Fruit fly (Drosophila melanogaster) whole organism, embryonic: ENCODE data around the gene PCID2.

Experiments used
- C15 ChIP-seq: fragments of 200-800 bp; sonication (Bioruptor generic); IDR thresholded peaks from 3 replicates; pipeline ENCODE4 v1.3.6; 2022; ENCODE audit warnings: missing biosample characterization, missing genetic modification characterization
- CG12155 ChIP-seq: fragments of 200-800 bp; sonication (Bioruptor generic); optimal IDR thresholded peaks from 3 replicates; lab custom pipeline; 2016; ENCODE audit warnings: missing biosample characterization, missing genetic modification characterization
- CG14050 ChIP-seq: fragments of 200-800 bp; sonication (Bioruptor generic); IDR thresholded peaks from 3 replicates; pipeline ENCODE4 v1.3.6; 2022; ENCODE audit warnings: missing biosample characterization, missing genetic modification characterization
- CG16813 ChIP-seq: fragments of 200-800 bp; sonication (Bioruptor generic); IDR thresholded peaks from 3 replicates; pipeline ENCODE4 v1.3.6; 2022; ENCODE audit warnings: missing biosample characterization, missing genetic modification characterization; ENCODE audit not compliant: partially characterized antibody
- CG17568 ChIP-seq: fragments of 200-800 bp; sonication (Bioruptor generic); optimal IDR thresholded peaks from 2 replicates; lab custom pipeline; 2018; ENCODE audit warnings: missing biosample characterization, mild to moderate bottlenecking, missing genetic modification characterization, moderate library complexity
- CG17829 ChIP-seq: fragments of 200-800 bp; optimal IDR thresholded peaks from 2 replicates; lab custom pipeline; 2019; ENCODE audit warnings: missing biosample characterization, mild to moderate bottlenecking, missing genetic modification characterization, moderate library complexity
- CG2129 ChIP-seq: fragments of 200-800 bp; sonication (Bioruptor generic); IDR thresholded peaks from 2 replicates; pipeline ENCODE4 v1.3.6; 2022; ENCODE audit warnings: missing biosample characterization, missing genetic modification characterization; ENCODE audit not compliant: partially characterized antibody
- CG2875 ChIP-seq: fragments of 200-800 bp; sonication (Bioruptor generic); optimal IDR thresholded peaks from 2 replicates; lab custom pipeline; 2017; ENCODE audit warnings: missing biosample characterization, mild to moderate bottlenecking, missing genetic modification characterization, missing genetic modification reagents
- CG30431 ChIP-seq: fragments of 200-800 bp; sonication (Bioruptor generic); optimal IDR thresholded peaks from 2 replicates; lab custom pipeline; 2017; ENCODE audit warnings: missing biosample characterization, missing genetic modification characterization
- CG33557 ChIP-seq: fragments of 200-800 bp; sonication (Bioruptor generic); optimal IDR thresholded peaks from 2 replicates; lab custom pipeline; 2019; ENCODE audit warnings: missing biosample characterization, mild to moderate bottlenecking, missing genetic modification characterization, moderate library complexity
- CG4617 ChIP-seq: fragments of 200-800 bp; sonication (Bioruptor generic); optimal IDR thresholded peaks from 3 replicates; lab custom pipeline; 2016; ENCODE audit warnings: missing biosample characterization, missing genetic modification characterization, borderline replicate concordance
- CG7556 ChIP-seq: fragments of 200-800 bp; sonication (Bioruptor generic); optimal IDR thresholded peaks from 2 replicates; lab custom pipeline; 2017; ENCODE audit warnings: missing biosample characterization, mild to moderate bottlenecking, missing genetic modification characterization
- CG9215 ChIP-seq: fragments of 200-800 bp; sonication (Bioruptor generic); IDR thresholded peaks from 2 replicates; pipeline ENCODE4 v1.3.6; 2022; ENCODE audit warnings: missing biosample characterization, missing genetic modification characterization
- CrebB ChIP-seq: fragments of 200-800 bp; sonication (Bioruptor generic); optimal IDR thresholded peaks from 3 replicates; lab custom pipeline; 2018; ENCODE audit warnings: missing biosample characterization, mild to moderate bottlenecking, missing genetic modification characterization
- Dbx ChIP-seq: fragments of 200-800 bp; sonication (Bioruptor generic); IDR thresholded peaks from 3 replicates; pipeline ENCODE4 v1.3.6; 2022; ENCODE audit warnings: missing biosample characterization, missing genetic modification characterization
- ERR ChIP-seq: fragments of 200-800 bp; sonication (Bioruptor generic); optimal IDR thresholded peaks from 2 replicates; lab custom pipeline; 2016; ENCODE audit warnings: missing biosample characterization, missing genetic modification characterization
- Eip74EF ChIP-seq, 2 experiments: fragments of 200-800 bp in 1 of 2; fragments of >200 bp in 1 of 2; sonication (Bioruptor generic) in 1 of 2; optimal IDR thresholded peaks; 2 replicates each; lab custom pipeline; 2017 to 2019; ENCODE audit warnings: missing biosample characterization in 2 of 2, missing genetic modification characterization in 2 of 2, mild to moderate bottlenecking in 1 of 2, moderate library complexity in 1 of 2
- Ets97D ChIP-seq: fragments of 200-800 bp; sonication (Bioruptor generic); optimal IDR thresholded peaks from 3 replicates; lab custom pipeline; 2016; ENCODE audit warnings: missing biosample characterization, missing genetic modification characterization
- HHEX ChIP-seq: fragments of 200-800 bp; sonication (Bioruptor generic); optimal IDR thresholded peaks from 3 replicates; lab custom pipeline; 2017; ENCODE audit warnings: missing biosample characterization, mild to moderate bottlenecking, missing genetic modification characterization, missing genetic modification reagents
- HLH4C ChIP-seq: fragments of 200-800 bp; sonication (Bioruptor generic); IDR thresholded peaks from 3 replicates; pipeline ENCODE4 v1.3.6; 2022; ENCODE audit warnings: missing biosample characterization, missing genetic modification characterization; ENCODE audit not compliant: partially characterized antibody
- Hr51 ChIP-seq, 2 experiments: fragments of 200-800 bp; sonication (Bioruptor generic); optimal IDR thresholded peaks; 2 replicates in 1 of 2; 3 replicates in 1 of 2; lab custom pipeline; 2016 to 2018; ENCODE audit warnings: missing biosample characterization in 2 of 2, missing genetic modification characterization in 2 of 2, mild to moderate bottlenecking in 1 of 2, moderate library complexity in 1 of 2
- Lim3 ChIP-seq: fragments of 200-800 bp; sonication (Bioruptor generic); IDR thresholded peaks from 2 replicates; pipeline ENCODE4 v1.3.6; 2022; ENCODE audit warnings: missing biosample characterization, missing genetic modification characterization
- Nf-YA ChIP-seq: fragments of 200-800 bp; sonication (Bioruptor generic); IDR thresholded peaks from 2 replicates; pipeline ENCODE4 v1.3.6; 2022; ENCODE audit warnings: missing biosample characterization, missing genetic modification characterization
- Ravus ChIP-seq: fragments of 200-800 bp; sonication (Bioruptor generic); IDR thresholded peaks from 2 replicates; pipeline ENCODE4 v1.3.6; 2022; ENCODE audit warnings: missing biosample characterization, missing genetic modification characterization
- Taf1 ChIP-seq: fragments of 200-800 bp; sonication (Bioruptor generic); IDR thresholded peaks from 2 replicates; pipeline ENCODE4 v1.3.6; 2022; ENCODE audit warnings: missing biosample characterization, missing genetic modification characterization
- Usf ChIP-seq: fragments of 200-800 bp; sonication (Bioruptor generic); optimal IDR thresholded peaks from 2 replicates; lab custom pipeline; 2017; ENCODE audit warnings: missing genotype, missing biosample characterization, missing genetic modification characterization
- Xbp1 ChIP-seq: fragments of 200-800 bp; sonication (Bioruptor generic); optimal IDR thresholded peaks from 3 replicates; lab custom pipeline; 2016; ENCODE audit warnings: missing biosample characterization, mild to moderate bottlenecking, missing genetic modification characterization
- Xrp1 ChIP-seq: fragments of 200-800 bp; sonication (Bioruptor generic); IDR thresholded peaks from 2 replicates; pipeline ENCODE4 v1.3.6; 2022; ENCODE audit warnings: missing biosample characterization, missing genetic modification characterization
- YL-1 ChIP-seq: fragments of 200-800 bp; sonication (Bioruptor generic); optimal IDR thresholded peaks from 3 replicates; lab custom pipeline; 2017; ENCODE audit warnings: missing biosample characterization, mild to moderate bottlenecking, missing genetic modification characterization
- ab ChIP-seq: fragments of 200-800 bp; sonication (Bioruptor generic); optimal IDR thresholded peaks from 2 replicates; lab custom pipeline; 2016; ENCODE audit warnings: missing biosample characterization, missing genetic modification characterization
- bcd ChIP-seq: fragments of 200-800 bp; sonication (Bioruptor generic); optimal IDR thresholded peaks from 2 replicates; lab custom pipeline; 2017; ENCODE audit warnings: missing biosample characterization, mild to moderate bottlenecking, missing genetic modification characterization
- cato ChIP-seq: fragments of 200-800 bp; sonication (Bioruptor generic); optimal IDR thresholded peaks from 2 replicates; lab custom pipeline; 2016; ENCODE audit warnings: missing biosample characterization, missing genetic modification characterization, borderline replicate concordance
- dimm ChIP-seq: fragments of 200-800 bp; sonication (Bioruptor generic); IDR thresholded peaks from 2 replicates; pipeline ENCODE4 v1.3.6; 2022; ENCODE audit warnings: missing biosample characterization, missing genetic modification characterization
- dmrt11E ChIP-seq: fragments of 200-800 bp; sonication (Bioruptor generic); optimal IDR thresholded peaks from 3 replicates; lab custom pipeline; 2018; ENCODE audit warnings: missing biosample characterization, mild to moderate bottlenecking, missing genetic modification characterization, moderate library complexity
- dpn ChIP-seq, 2 experiments: fragments of 200-800 bp; sonication (Bioruptor generic); optimal IDR thresholded peaks; 3 replicates each; lab custom pipeline; 2016; ENCODE audit warnings: missing biosample characterization in 2 of 2, missing genetic modification characterization in 2 of 2
- dysf ChIP-seq: fragments of 200-800 bp; sonication (Bioruptor generic); IDR thresholded peaks from 3 replicates; pipeline ENCODE4 v1.3.6; 2022; ENCODE audit warnings: missing biosample characterization, missing genetic modification characterization
- gcm2 ChIP-seq: fragments of 200-800 bp; sonication (Bioruptor generic); optimal IDR thresholded peaks from 2 replicates; lab custom pipeline; 2016; ENCODE audit warnings: missing biosample characterization, missing genetic modification characterization
- gfzf ChIP-seq: fragments of 200-800 bp; sonication (Bioruptor generic); optimal IDR thresholded peaks from 2 replicates; lab custom pipeline; 2016; ENCODE audit warnings: missing biosample characterization, mild to moderate bottlenecking, missing genetic modification characterization, moderate library complexity
- jigr1 ChIP-seq: fragments of 200-800 bp; sonication (Bioruptor generic); IDR thresholded peaks from 3 replicates; pipeline ENCODE4 v1.3.6; 2022; ENCODE audit warnings: missing biosample characterization, missing genetic modification characterization
- lbe ChIP-seq: fragments of 200-800 bp; sonication (Bioruptor generic); optimal IDR thresholded peaks from 2 replicates; lab custom pipeline; 2016; ENCODE audit warnings: missing biosample characterization, mild to moderate bottlenecking, missing genetic modification characterization
- lola ChIP-seq, 3 experiments: fragments of >200 bp in 2 of 3; fragments of 200-800 bp in 1 of 3; sonication (Bioruptor generic) in 1 of 3; optimal IDR thresholded peaks; 2 replicates each; lab custom pipeline; 2017 to 2019; ENCODE audit warnings: missing biosample characterization in 3 of 3, missing genetic modification characterization in 3 of 3, mild to moderate bottlenecking in 1 of 3, moderate library complexity in 1 of 3
- maf-S ChIP-seq: fragments of 200-800 bp; sonication (Bioruptor generic); optimal IDR thresholded peaks from 2 replicates; lab custom pipeline; 2016; ENCODE audit warnings: missing biosample characterization, missing genetic modification characterization
- nerfin-2 ChIP-seq: fragments of 200-800 bp; sonication (Bioruptor generic); IDR thresholded peaks from 2 replicates; pipeline ENCODE4 v1.3.6; 2022; ENCODE audit warnings: missing biosample characterization, missing genetic modification characterization; ENCODE audit not compliant: partially characterized antibody
- org-1 ChIP-seq: fragments of 200-800 bp; sonication (Bioruptor generic); optimal IDR thresholded peaks from 2 replicates; lab custom pipeline; 2017; ENCODE audit warnings: missing biosample characterization, missing genetic modification characterization
- ranshi ChIP-seq: fragments of 200-800 bp; sonication (Bioruptor generic); IDR thresholded peaks from 2 replicates; pipeline ENCODE4 v1.3.6; 2022; ENCODE audit warnings: missing biosample characterization, missing genetic modification characterization
- sc ChIP-seq, 3 experiments: fragments of >200 bp in 2 of 3; fragments of 200-800 bp in 1 of 3; sonication (Bioruptor generic) in 1 of 3; optimal IDR thresholded peaks; 2 replicates in 2 of 3; 3 replicates in 1 of 3; lab custom pipeline; 2017; ENCODE audit warnings: mild to moderate bottlenecking in 1 of 3, missing biosample characterization in 1 of 3, missing genetic modification characterization in 1 of 3, missing genetic modification reagents in 1 of 3
- zfh2 ChIP-seq: fragments of 200-800 bp; sonication (Bioruptor generic); optimal IDR thresholded peaks from 2 replicates; lab custom pipeline; 2016; ENCODE audit warnings: missing biosample characterization, missing genetic modification characterization

The PCID2 gene

dm6 chr3L:11587720-11588580 lies 38.3 kb upstream of the PCID2 start, which contains the start of gene rt (continued):
- TF ChIP-seq CG17829 (peak; percentile 73), CG14050 (no peak), Lim3 (no peak), C15 (GFP tag; lab: Robert Waterston, UW) (no peak), Ets97D (GFP tag; lab: Kevin White, UChicago) (no peak), lola (GFP tag; optimal IDR thresholded peaks at IDR 0.05; lab: Kevin White, UChicago) (peak in 1 of 3 experiments; percentile 85), dmrt11E (tag; lab: Kevin White, UChicago) (peak; percentile 83), ranshi (GFP tag; lab: Robert Waterston, UW) (no peak; the same call in 1 of the 2 replicates), Xbp1 (GFP tag; lab: Kevin White, UChicago) (peak; percentile 52), CG17568 (GFP tag; lab: Kevin White, UChicago) (no peak), Usf (GFP tag; lab: Kevin White, UChicago) (peak; percentile 22), gfzf (GFP tag; lab: Kevin White, UChicago) (no peak), Nf-YA (peak; percentile 58; the same call in 1 of the 2 replicates), ab (no peak), dimm (GFP tag; lab: Robert Waterston, UW) (no peak), Xrp1 (GFP tag; lab: Robert Waterston, UW) (peak; percentile 75), CG2875 (GFP tag; lab: Kevin White, UChicago) (peak; percentile 38), ERR (no peak), YL-1 (no peak), CG2129 (GFP tag; lab: Robert Waterston, UW) (no peak), HHEX (peak; percentile 37), zfh2 (GFP tag; lab: Kevin White, UChicago) (no peak), bcd (GFP tag; lab: Kevin White, UChicago) (peak; percentile 24), lbe (GFP tag; lab: Kevin White, UChicago) (peak; percentile 26), nerfin-2 (GFP tag; lab: Robert Waterston, UW) (no peak), CG12155 (GFP tag; lab: Kevin White, UChicago) (peak; percentile 9), Dbx (no peak), HLH4C (GFP tag; lab: Robert Waterston, UW) (peak; percentile 38; the same call in 1 of the 3 replicates), dysf (peak; percentile 66; the same call in 2 of the 3 replicates), cato (GFP tag; lab: Kevin White, UChicago) (no peak), CG9215 (GFP tag; lab: Robert Waterston, UW) (no peak), CG7556 (GFP tag; lab: Kevin White, UChicago) (peak; percentile 58), CG30431 (peak; percentile 31), Eip74EF (GFP tag; optimal IDR thresholded peaks at IDR 0.05; lab: Kevin White, UChicago) (peak in 1 of 2 experiments; percentile 11), dpn (GFP tag; optimal IDR thresholded peaks at IDR 0.05; lab: Kevin White, UChicago) (peak in 1 of 2 experiments; percentile 40), jigr1 (peak; percentile 49; the same call in 1 of the 3 replicates), CG4617 (GFP tag; lab: Kevin White, UChicago) (no peak), Taf1 (GFP tag; lab: Robert Waterston, UW) (no peak), Hr51 (GFP tag; optimal IDR thresholded peaks at IDR 0.05; lab: Kevin White, UChicago) (peak in 1 of 2 experiments; percentile 58), CG33557 (GFP tag; lab: Kevin White, UChicago) (peak; percentile 80), maf-S (no peak), Ravus (GFP tag; lab: Robert Waterston, UW) (no peak), sc (optimal IDR thresholded peaks at IDR 0.05; lab: Kevin White, UChicago) (no peak), sc (GFP tag; optimal IDR thresholded peaks at IDR 0.05; lab: Kevin White, UChicago) (peak; percentile 47), gcm2 (GFP tag; lab: Kevin White, UChicago) (peak; percentile 12), CG16813 (no peak), org-1 (GFP tag; lab: Kevin White, UChicago) (peak; percentile 46), CrebB (no peak)
